Worm (Caenorhabditis elegans) whole organism, L4/young adult: Measurements from ENCODE around the gene T13C2.3.

Experiments
- dao-5 ChIP-seq: sonication (generic microtip); optimal IDR thresholded peaks from 2 replicates; lab custom pipeline; 2016; ENCODE audit warnings: missing genotype, missing genetic modification characterization, moderate library complexity, missing compliant biosample characterization
- him-1 ChIP-seq: sonication (generic microtip); optimal IDR thresholded peaks from 2 replicates; lab custom pipeline; 2016; ENCODE audit warnings: missing genotype, missing genetic modification reagents, missing genetic modification characterization, missing compliant biosample characterization

ce11 chrII:6742614-6743013, 46.4 kb upstream of the T13C2.3 start, which contains the start of gene F41G3.6:
- no peak for TF ChIP-seq dao-5 (tag; lab: Kevin White, UChicago)
- TF ChIP-seq him-1 (tag; lab: Kevin White, UChicago) = no peak
